Fruit fly (Drosophila melanogaster) whole organism, wandering third instar larva: ENCODE results near the gene CG43165.

ENCODE experiments used
- Abd-B ChIP-seq: fragments of >200 bp; optimal IDR thresholded peaks from 2 replicates; lab custom pipeline; 2017; ENCODE audit warnings: missing biosample characterization, missing genetic modification characterization
- CG9705 ChIP-seq: fragments of 200-800 bp; sonication (Bioruptor generic); optimal IDR thresholded peaks from 2 replicates; lab custom pipeline; 2018; ENCODE audit warnings: missing biosample characterization, mild to moderate bottlenecking, missing genetic modification characterization
- CrebA ChIP-seq: fragments of 200-800 bp; sonication (Bioruptor generic); optimal IDR thresholded peaks from 2 replicates; lab custom pipeline; 2016; ENCODE audit warnings: missing biosample characterization, mild to moderate bottlenecking, missing genetic modification characterization, borderline replicate concordance
- Dfd ChIP-seq: fragments of >200 bp; optimal IDR thresholded peaks from 2 replicates; lab custom pipeline; 2017; ENCODE audit warnings: missing biosample characterization, missing genetic modification characterization
- Dif ChIP-seq: fragments of 200-275, 200-300 bp; sonication (Bioruptor generic); optimal IDR thresholded peaks from 2 replicates; lab custom pipeline; 2018; ENCODE audit warnings: missing biosample characterization, missing genetic modification characterization; ENCODE audit not compliant: partially characterized antibody
- GATAd ChIP-seq: sonication (Bioruptor generic); optimal IDR thresholded peaks from 2 replicates; lab custom pipeline; 2016; ENCODE audit warnings: missing biosample characterization, missing genetic modification characterization
- HLH106 ChIP-seq: fragments of 200-800 bp; optimal IDR thresholded peaks from 3 replicates; lab custom pipeline; 2019; ENCODE audit warnings: missing biosample characterization, mild to moderate bottlenecking, missing genetic modification characterization, moderate library complexity
- Hnf4 ChIP-seq: fragments of 200-800 bp; sonication (Bioruptor generic); optimal IDR thresholded peaks from 2 replicates; lab custom pipeline; 2016; ENCODE audit warnings: missing biosample characterization, mild to moderate bottlenecking, missing genetic modification characterization
- Hr78 ChIP-seq: fragments of >200 bp; optimal IDR thresholded peaks from 2 replicates; lab custom pipeline; 2017; ENCODE audit warnings: missing biosample characterization, missing genetic modification characterization
- Hr83 ChIP-seq: fragments of 200-300 bp; sonication (Bioruptor generic); optimal IDR thresholded peaks from 2 replicates; lab custom pipeline; 2016; ENCODE audit warnings: missing biosample characterization, mild to moderate bottlenecking, missing genetic modification characterization, moderate library complexity; ENCODE audit not compliant: poor library complexity, severe bottlenecking
- Mio ChIP-seq: sonication (Bioruptor generic); optimal IDR thresholded peaks from 2 replicates; lab custom pipeline; 2016; ENCODE audit warnings: missing biosample characterization, missing genetic modification characterization
- N ChIP-seq: fragments of >200 bp; optimal IDR thresholded peaks from 2 replicates; lab custom pipeline; 2018; ENCODE audit warnings: missing biosample characterization, missing external identifiers, missing genetic modification characterization
- OdsH ChIP-seq: fragments of 200-800 bp; sonication (Bioruptor generic); optimal IDR thresholded peaks from 2 replicates; lab custom pipeline; 2016; ENCODE audit warnings: missing biosample characterization, mild to moderate bottlenecking, missing genetic modification characterization
- Rel ChIP-seq, 2 experiments: fragments of 200-800 bp; sonication (Bioruptor generic) in 1 of 2; optimal IDR thresholded peaks; 2 replicates in 1 of 2; 3 replicates in 1 of 2; lab custom pipeline; 2016 to 2019; ENCODE audit warnings: mild to moderate bottlenecking in 2 of 2, missing biosample characterization in 2 of 2, missing genetic modification characterization in 2 of 2, moderate library complexity in 1 of 2
- Sp1 ChIP-seq: fragments of 200-800 bp; sonication (Bioruptor generic); optimal IDR thresholded peaks from 3 replicates; lab custom pipeline; 2019; ENCODE audit warnings: missing biosample characterization, mild to moderate bottlenecking, missing genetic modification characterization, moderate library complexity
- Vsx2 ChIP-seq: fragments of 200-300, 225-300 bp; sonication (Bioruptor generic); optimal IDR thresholded peaks from 2 replicates; lab custom pipeline; 2018; ENCODE audit warnings: missing biosample characterization, missing genetic modification characterization; ENCODE audit not compliant: partially characterized antibody
- br ChIP-seq: fragments of 200-800 bp; sonication (Bioruptor generic); optimal IDR thresholded peaks from 2 replicates; lab custom pipeline; 2016; ENCODE audit warnings: missing biosample characterization, missing genetic modification characterization
- brk ChIP-seq: fragments of 200-800 bp; sonication (Bioruptor generic); optimal IDR thresholded peaks from 2 replicates; lab custom pipeline; 2016; ENCODE audit warnings: missing biosample characterization, mild to moderate bottlenecking, missing genetic modification characterization
- dl ChIP-seq, 2 experiments: fragments of 175-275, 200-275 bp in 1 of 2; fragments of 200-275 bp in 1 of 2; sonication (Bioruptor generic); optimal IDR thresholded peaks; lab custom pipeline; 2018; ENCODE audit warnings: mild to moderate bottlenecking in 2 of 2, missing biosample characterization in 2 of 2, missing genetic modification characterization in 2 of 2, moderate library complexity in 2 of 2; ENCODE audit not compliant: partially characterized antibody in 2 of 2, insufficient read depth in 1 of 2
- dmrt93B ChIP-seq: fragments of 200-800 bp; sonication (Bioruptor generic); optimal IDR thresholded peaks from 2 replicates; lab custom pipeline; 2018; ENCODE audit warnings: missing biosample characterization, mild to moderate bottlenecking, missing genetic modification characterization
- dsf ChIP-seq: sonication (Bioruptor generic); optimal IDR thresholded peaks from 2 replicates; lab custom pipeline; 2016; ENCODE audit warnings: missing biosample characterization, missing genetic modification characterization, borderline replicate concordance
- ey ChIP-seq: fragments of 200-800 bp; sonication (Bioruptor generic); optimal IDR thresholded peaks from 2 replicates; lab custom pipeline; 2016; ENCODE audit warnings: missing biosample characterization, missing genetic modification characterization
- foxo ChIP-seq, 2 experiments: fragments of 200-800 bp; sonication (Bioruptor generic); optimal IDR thresholded peaks; 2 replicates in 1 of 2; 3 replicates in 1 of 2; lab custom pipeline; 2016 to 2017; ENCODE audit warnings: missing biosample characterization in 2 of 2, missing genetic modification characterization in 2 of 2
- fru ChIP-seq: fragments of 200-800 bp; sonication (Bioruptor generic); optimal IDR thresholded peaks from 3 replicates; lab custom pipeline; 2016; ENCODE audit warnings: missing biosample characterization, mild to moderate bottlenecking, missing genetic modification characterization
- h ChIP-seq: fragments of 200-800 bp; sonication (Bioruptor generic); optimal IDR thresholded peaks from 3 replicates; lab custom pipeline; 2016; ENCODE audit warnings: missing biosample characterization, mild to moderate bottlenecking, missing genetic modification characterization
- jim ChIP-seq: fragments of 175-275, 200-325 bp; sonication (Bioruptor generic); optimal IDR thresholded peaks from 2 replicates; lab custom pipeline; 2016; ENCODE audit warnings: missing biosample characterization, mild to moderate bottlenecking, missing genetic modification characterization
- pan ChIP-seq: fragments of >200 bp; optimal IDR thresholded peaks from 2 replicates; lab custom pipeline; 2017
- psq ChIP-seq: fragments of 200-800 bp; sonication (Bioruptor generic); optimal IDR thresholded peaks from 3 replicates; lab custom pipeline; 2017; ENCODE audit warnings: missing biosample characterization, mild to moderate bottlenecking, missing genetic modification characterization, moderate library complexity
- sage ChIP-seq: fragments of 200-800 bp; sonication (Bioruptor generic); optimal IDR thresholded peaks from 2 replicates; lab custom pipeline; 2016; ENCODE audit warnings: missing biosample characterization, mild to moderate bottlenecking, missing genetic modification characterization
- sv ChIP-seq: fragments of 200-800 bp; sonication (Bioruptor generic); optimal IDR thresholded peaks from 3 replicates; lab custom pipeline; 2016; ENCODE audit warnings: missing biosample characterization, missing genetic modification characterization
- tai ChIP-seq: sonication (Bioruptor generic); optimal IDR thresholded peaks from 2 replicates; lab custom pipeline; 2016; ENCODE audit warnings: missing biosample characterization, missing genetic modification characterization
- usp ChIP-seq: fragments of >200 bp; optimal IDR thresholded peaks from 2 replicates; lab custom pipeline; 2017; ENCODE audit warnings: missing biosample characterization, missing genetic modification characterization
- woc ChIP-seq: sonication (Bioruptor generic); optimal IDR thresholded peaks from 2 replicates; lab custom pipeline; 2016; ENCODE audit warnings: missing biosample characterization, mild to moderate bottlenecking, missing genetic modification characterization

Gene CG43165

DNA sequence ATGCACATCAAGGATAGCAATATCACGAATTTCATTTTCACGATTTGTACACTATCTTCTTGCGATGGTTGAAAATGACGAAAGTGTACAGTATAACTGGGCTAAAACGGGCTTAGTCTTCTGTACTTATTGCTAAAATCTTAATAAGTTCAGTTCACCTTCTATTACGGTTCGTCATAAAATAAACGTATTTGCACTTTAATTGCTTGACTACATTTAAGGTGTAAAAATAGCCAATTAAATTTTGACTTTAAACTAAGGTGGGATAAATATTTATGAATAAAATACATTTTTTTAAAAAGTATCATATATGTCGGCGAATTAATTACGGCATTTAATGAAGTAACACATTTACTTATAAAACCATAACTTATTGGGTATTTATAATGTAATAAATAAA, 25.1 kb downstream of the CG43165 start, which contains the start of gene Sfp24Bb:
Sfp24Bb (minus strand) TSS at position 101 of the 400 bp plus-strand sequence.
- TF ChIP-seq Hr78 (GFP tag; lab: Kevin White, UChicago) (no peak), Hr83 (no peak)
- TF ChIP-seq, all 38 proteins: peak for 0

- no peak for TF ChIP-seq usp
- TF ChIP-seq woc (GFP tag; lab: Kevin White, UChicago) = no peak
- TF ChIP-seq psq = no peak
- TF ChIP-seq br (GFP tag; lab: Kevin White, UChicago) = no peak
- TF ChIP-seq dl (GFP tag; optimal IDR thresholded peaks at IDR 0.05; lab: Kevin White, UChicago; ENCODE audit: insufficient read depth in 1 of 2, partially characterized antibody in 2 of 2) = no peak
- no peak for TF ChIP-seq pan (lab: Kevin White, UChicago)
- TF ChIP-seq sage (GFP tag; lab: Kevin White, UChicago) = no peak
- TF ChIP-seq Mio = no peak
- no peak for TF ChIP-seq Hr83
- TF ChIP-seq sv (GFP tag; lab: Kevin White, UChicago) = no peak
- TF ChIP-seq Dfd = no peak
- TF ChIP-seq Rel (GFP tag; optimal IDR thresholded peaks at IDR 0.05; lab: Kevin White, UChicago) = no peak
- TF ChIP-seq Rel (tag; optimal IDR thresholded peaks at IDR 0.05; lab: Kevin White, UChicago) = no peak
- no peak for TF ChIP-seq tai (GFP tag; lab: Kevin White, UChicago)
- TF ChIP-seq ey (GFP tag; lab: Kevin White, UChicago) = no peak
- TF ChIP-seq, all 38 proteins: peak for 0
Measured at dm6 chr2L:3669034-3669433, 25.8 kb downstream of the CG43165 start, which contains the start of gene Sfp24Bd. Sfp24Bd (minus strand) TSS chr2L:3669134.

DNA sequence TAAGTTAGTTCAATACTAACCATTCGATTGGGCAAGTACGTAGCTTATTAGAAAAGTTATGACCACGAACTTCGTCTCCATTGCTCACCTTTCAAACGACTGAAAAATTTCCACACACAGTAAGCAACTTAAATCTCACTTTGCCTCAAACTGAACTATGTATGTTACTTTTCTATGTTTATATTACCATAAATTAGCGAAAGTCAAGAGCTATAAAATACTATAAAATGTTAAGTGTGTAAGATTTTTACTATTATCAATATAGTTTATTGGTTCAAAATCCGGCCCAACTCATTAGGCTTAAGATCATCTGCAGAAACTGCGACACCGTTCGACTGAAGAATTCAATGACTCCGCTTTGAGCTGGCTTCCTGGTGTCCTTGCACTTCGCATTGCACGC, 26.4 kb downstream of the CG43165 start, which contains the start of gene Sfp24Ba:
Sfp24Ba (minus strand) TSS at position 101 of the 400 bp plus-strand sequence.
- no peak for TF ChIP-seq GATAd (GFP tag; lab: Kevin White, UChicago)
- no peak for TF ChIP-seq Rel (GFP tag; optimal IDR thresholded peaks at IDR 0.05; lab: Kevin White, UChicago)
- no peak for TF ChIP-seq Rel (tag; optimal IDR thresholded peaks at IDR 0.05; lab: Kevin White, UChicago)
- TF ChIP-seq Sp1 (GFP tag; lab: Kevin White, UChicago) = no peak
- no peak for TF ChIP-seq Vsx2 (GFP tag; lab: Kevin White, UChicago)
- no peak for TF ChIP-seq OdsH (GFP tag; lab: Kevin White, UChicago)

dm6 chr2L:3662307-3662795, 32.5 kb downstream of the CG43165 start, which contains the start of gene Drgx:
Drgx (plus strand) TSS chr2L:3662745.
- TF ChIP-seq ey (GFP tag; lab: Kevin White, UChicago) (no peak), woc (GFP tag; lab: Kevin White, UChicago) (no peak), HLH106 (tag; lab: Kevin White, UChicago) (no peak), Dif (GFP tag; lab: Kevin White, UChicago) (peak; percentile 42), brk (no peak), Vsx2 (GFP tag; lab: Kevin White, UChicago) (peak; percentile 54), psq (no peak), N (GFP tag; lab: Kevin White, UChicago) (no peak), jim (GFP tag; lab: Kevin White, UChicago) (no peak), Sp1 (GFP tag; lab: Kevin White, UChicago) (no peak), sage (GFP tag; lab: Kevin White, UChicago) (no peak), Abd-B (GFP tag; lab: Kevin White, UChicago) (no peak), pan (lab: Kevin White, UChicago) (no peak), dmrt93B (GFP tag; lab: Kevin White, UChicago) (no peak), dl (GFP tag; optimal IDR thresholded peaks at IDR 0.05; lab: Kevin White, UChicago; ENCODE audit: insufficient read depth in 1 of 2, partially characterized antibody in 2 of 2) (peak in 1 of 2 experiments; percentile 29), Mio (no peak), Hr83 (no peak)
- TF ChIP-seq, all 38 proteins: peak for 3

dm6 chr2L:3657349-3658142, 37.3 kb downstream of the CG43165 start:
- TF ChIP-seq woc (GFP tag; lab: Kevin White, UChicago) (no peak), CrebA (peak; percentile 60), Dfd (no peak), Mio (no peak), pan (lab: Kevin White, UChicago) (no peak), Vsx2 (GFP tag; lab: Kevin White, UChicago) (no peak), brk (peak; percentile 19), foxo (GFP tag; optimal IDR thresholded peaks at IDR 0.05; lab: Kevin White, UChicago) (peak in 1 of 2 experiments; percentile 63), h (GFP tag; lab: Kevin White, UChicago) (peak; percentile 45), OdsH (GFP tag; lab: Kevin White, UChicago) (peak; percentile 7), Hr78 (GFP tag; lab: Kevin White, UChicago) (no peak), usp (no peak), CG9705 (GFP tag; lab: Kevin White, UChicago) (no peak), dsf (GFP tag; lab: Kevin White, UChicago) (no peak), Hnf4 (peak; percentile 26), sage (GFP tag; lab: Kevin White, UChicago) (no peak), GATAd (GFP tag; lab: Kevin White, UChicago) (no peak), fru (GFP tag; lab: Kevin White, UChicago) (peak; percentile 33), dmrt93B (GFP tag; lab: Kevin White, UChicago) (peak; percentile 26), N (GFP tag; lab: Kevin White, UChicago) (no peak), sv (GFP tag; lab: Kevin White, UChicago) (no peak), br (GFP tag; lab: Kevin White, UChicago) (no peak), Hr83 (no peak), ey (GFP tag; lab: Kevin White, UChicago) (peak; percentile 43), HLH106 (tag; lab: Kevin White, UChicago) (peak; percentile 50), psq (no peak), dl (GFP tag; optimal IDR thresholded peaks at IDR 0.05; lab: Kevin White, UChicago; ENCODE audit: insufficient read depth in 1 of 2, partially characterized antibody in 2 of 2) (no peak)
